Worm (Caenorhabditis elegans) whole organism, young adult: ENCODE measurements around the gene R166.3.

Experiments used
- F37B4.10 ChIP-seq: fragments of 200-800 bp; sonication (Bioruptor generic); IDR thresholded peaks from 2 replicates; pipeline ENCODE4 v1.3.6; 2022; ENCODE audit warnings: missing genetic modification characterization, missing compliant biosample characterization
- F55B11.4 ChIP-seq: sonication (generic microtip); optimal IDR thresholded peaks from 2 replicates; lab custom pipeline; 2016; ENCODE audit warnings: missing compliant biosample characterization, missing genetic modification characterization, borderline replicate concordance; ENCODE audit not compliant: insufficient read depth
- Y95B8A.8 ChIP-seq: fragments of 200-800 bp; sonication (Bioruptor generic); IDR thresholded peaks from 2 replicates; pipeline ENCODE4 v1.3.6; 2022; ENCODE audit warnings: missing genetic modification reagents, missing genetic modification characterization, missing compliant biosample characterization
- akir-1 ChIP-seq: fragments of 200-800 bp; sonication (Bioruptor generic); optimal IDR thresholded peaks from 2 replicates; lab custom pipeline; 2018; ENCODE audit warnings: mild to moderate bottlenecking, missing genetic modification characterization, moderate library complexity, missing compliant biosample characterization
- athp-1 ChIP-seq: sonication (generic microtip); optimal IDR thresholded peaks from 2 replicates; lab custom pipeline; 2017; ENCODE audit warnings: mild to moderate bottlenecking, missing genetic modification characterization, missing compliant biosample characterization
- attf-5 ChIP-seq: fragments of 200-800 bp; sonication (Bioruptor generic); optimal IDR thresholded peaks from 2 replicates; lab custom pipeline; 2018; ENCODE audit warnings: mild to moderate bottlenecking, missing genetic modification characterization, missing compliant biosample characterization
- attf-6 ChIP-seq: fragments of 200-800 bp; sonication (Bioruptor generic); IDR thresholded peaks from 2 replicates; pipeline ENCODE4 v1.3.6; 2022; ENCODE audit warnings: missing genetic modification reagents, missing genetic modification characterization, missing compliant biosample characterization
- bed-2 ChIP-seq: fragments of 200-800 bp; sonication (Bioruptor generic); IDR thresholded peaks from 2 replicates; pipeline ENCODE4 v1.3.6; 2022; ENCODE audit warnings: missing genetic modification reagents, missing genetic modification characterization, missing compliant biosample characterization
- cebp-1 ChIP-seq, 2 experiments: fragments of 200-800 bp in 1 of 2; sonication (Bioruptor generic) in 1 of 2; sonication (generic microtip) in 1 of 2; IDR thresholded peaks in 1 of 2; optimal IDR thresholded peaks in 1 of 2; 2 replicates each; pipeline versions ENCODE4 v1.3.6 to Lab custom; 2017 to 2022; ENCODE audit warnings: missing compliant biosample characterization in 2 of 2, missing genetic modification characterization in 2 of 2, mild to moderate bottlenecking in 1 of 2, missing genetic modification reagents in 1 of 2, moderate library complexity in 1 of 2
- cebp-2 ChIP-seq: fragments of 200-800 bp; sonication (Bioruptor generic); IDR thresholded peaks from 2 replicates; pipeline ENCODE4 v1.3.6; 2022; ENCODE audit warnings: missing genetic modification characterization, missing compliant biosample characterization
- ceh-40 ChIP-seq: fragments of 200-800 bp; sonication (Bioruptor generic); IDR thresholded peaks from 2 replicates; pipeline ENCODE4 v1.3.6; 2022; ENCODE audit warnings: missing genetic modification characterization, missing compliant biosample characterization
- ceh-58 ChIP-seq: fragments of 200-800 bp; sonication (Bioruptor generic); IDR thresholded peaks from 2 replicates; pipeline ENCODE4 v1.3.6; 2022; ENCODE audit warnings: missing genetic modification characterization, missing compliant biosample characterization
- ceh-79 ChIP-seq: sonication (generic microtip); optimal IDR thresholded peaks from 2 replicates; lab custom pipeline; 2017; ENCODE audit warnings: mild to moderate bottlenecking, missing genetic modification characterization, missing compliant biosample characterization
- ceh-91 ChIP-seq: fragments of 200-800 bp; sonication (Bioruptor generic); IDR thresholded peaks from 2 replicates; pipeline ENCODE4 v1.3.6; 2022; ENCODE audit warnings: missing genetic modification reagents, missing genetic modification characterization, missing compliant biosample characterization
- dpl-1 ChIP-seq: fragments of 150-350 bp; optimal IDR thresholded peaks from 2 replicates; lab custom pipeline; 2014; ENCODE audit warnings: missing biosample characterization, missing genetic modification reagents, missing genetic modification characterization
- egl-18 ChIP-seq: fragments of 200-800 bp; sonication (Bioruptor generic); IDR thresholded peaks from 2 replicates; pipeline ENCODE4 v1.3.6; 2022; ENCODE audit warnings: missing genetic modification reagents, missing genetic modification characterization, missing compliant biosample characterization
- lsl-1 ChIP-seq: fragments of 200-800 bp; sonication (Bioruptor generic); optimal IDR thresholded peaks from 2 replicates; lab custom pipeline; 2018; ENCODE audit warnings: mild to moderate bottlenecking, missing genetic modification characterization, moderate library complexity, missing compliant biosample characterization
- madf-3 ChIP-seq: fragments of 200-800 bp; sonication (Bioruptor generic); IDR thresholded peaks from 2 replicates; pipeline ENCODE4 v1.3.6; 2022; ENCODE audit warnings: missing genetic modification reagents, missing genetic modification characterization, missing compliant biosample characterization
- madf-8 ChIP-seq: fragments of 200-800 bp; sonication (Bioruptor generic); conservative IDR thresholded peaks from 2 replicates; pipeline ENCODE4 v1.3.6; 2022; ENCODE audit warnings: missing genetic modification reagents, missing genetic modification characterization, missing compliant biosample characterization
- nfya-2 ChIP-seq: fragments of 200-800 bp; sonication (Bioruptor generic); IDR thresholded peaks from 2 replicates; pipeline ENCODE4 v1.3.6; 2022; ENCODE audit warnings: missing genetic modification reagents, missing genetic modification characterization, missing compliant biosample characterization
- nhr-120 ChIP-seq: fragments of 200-800 bp; sonication (Bioruptor generic); IDR thresholded peaks from 2 replicates; pipeline ENCODE4 v1.3.6; 2022; ENCODE audit warnings: missing genetic modification characterization, missing compliant biosample characterization
- pbrm-1 ChIP-seq: fragments of 200-800 bp; sonication (Bioruptor generic); IDR thresholded peaks from 2 replicates; pipeline ENCODE4 v1.3.6; 2022; ENCODE audit warnings: missing genetic modification reagents, missing genetic modification characterization, missing compliant biosample characterization
- pha-4 ChIP-seq: fragments of 150-350 bp; sonication (generic microtip); optimal IDR thresholded peaks from 2 replicates; lab custom pipeline; 2014; ENCODE audit warnings: missing biosample characterization, missing genetic modification reagents, missing genetic modification characterization
- rcor-1 ChIP-seq: fragments of 200-800 bp; sonication (Bioruptor generic); IDR thresholded peaks from 2 replicates; pipeline ENCODE4 v1.3.6; 2022; ENCODE audit warnings: missing genetic modification reagents, missing genetic modification characterization, missing compliant biosample characterization
- snpc-3.4 ChIP-seq: sonication (generic microtip); optimal IDR thresholded peaks from 2 replicates; lab custom pipeline; 2017; ENCODE audit warnings: missing genetic modification characterization, mild to moderate bottlenecking, missing compliant biosample characterization, antibody characterized with exemption, moderate library complexity, missing genotype, missing genetic modification reagents
- snpc-4 ChIP-seq, 5 experiments: fragments of 150-350 bp in 1 of 5; sonication (generic microtip) in 4 of 5; optimal IDR thresholded peaks; 2 replicates each; lab custom pipeline; 2014 to 2018; ENCODE audit warnings: missing genetic modification characterization in 5 of 5, missing biosample characterization in 3 of 5, antibody characterized with exemption in 2 of 5, mild to moderate bottlenecking in 2 of 5, missing compliant biosample characterization in 2 of 5, missing genotype in 2 of 5, moderate library complexity in 2 of 5, missing genetic modification reagents in 1 of 5
- zim-3 ChIP-seq: sonication (generic microtip); optimal IDR thresholded peaks from 2 replicates; lab custom pipeline; 2017; ENCODE audit warnings: mild to moderate bottlenecking, missing genetic modification characterization, moderate library complexity, missing compliant biosample characterization
- ztf-22 ChIP-seq: fragments of 200-800 bp; sonication (Bioruptor generic); optimal IDR thresholded peaks from 2 replicates; lab custom pipeline; 2018; ENCODE audit warnings: mild to moderate bottlenecking, missing genetic modification characterization, moderate library complexity, missing compliant biosample characterization
- ztf-28 ChIP-seq: fragments of 200-800 bp; sonication (Bioruptor generic); IDR thresholded peaks from 2 replicates; pipeline ENCODE4 v1.3.6; 2022; ENCODE audit warnings: missing genetic modification reagents, missing genetic modification characterization, missing compliant biosample characterization

Gene R166.3

DNA sequence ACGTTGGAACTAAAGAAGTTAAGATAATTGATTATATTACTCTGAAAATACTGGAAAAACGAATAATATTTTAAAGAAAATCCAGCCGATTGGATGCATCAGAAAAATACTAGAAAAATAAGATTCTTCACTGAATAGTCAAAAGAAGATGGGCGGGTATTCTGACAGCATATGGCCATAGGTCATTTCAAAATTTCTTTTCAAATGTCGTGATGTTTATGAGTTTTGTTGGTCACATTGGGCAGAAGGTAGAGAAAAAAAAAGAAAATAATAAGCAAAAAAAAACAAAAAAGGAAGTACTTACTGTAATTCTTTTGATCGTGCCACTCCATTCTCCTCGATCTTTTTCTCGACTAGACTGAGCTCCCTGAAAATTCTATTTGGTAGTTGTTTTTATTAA lies 15.5 kb downstream of the R166.3 start, which contains the start of gene F59B10.5:
Gene F59B10.5 (minus strand): TSS at position 101 of the 400 bp plus-strand sequence.
- TF ChIP-seq snpc-4 (GFP tag; optimal IDR thresholded peaks at IDR 0.05; lab: Kevin White, UChicago) = no peak
- TF ChIP-seq snpc-4 (tag; optimal IDR thresholded peaks at IDR 0.05; lab: Kevin White, UChicago) = no peak
- TF ChIP-seq dpl-1 (GFP tag; lab: Kevin White, UChicago) = no peak
- TF ChIP-seq snpc-3.4 (tag; lab: Kevin White, UChicago) = no peak
- TF ChIP-seq Y95B8A.8 (GFP tag; lab: Robert Waterston, UW) = no peak
- no peak for TF ChIP-seq rcor-1 (GFP tag; lab: Robert Waterston, UW)
- no peak for TF ChIP-seq ceh-40 (GFP tag; lab: Robert Waterston, UW)
- TF ChIP-seq zim-3 (tag; lab: Kevin White, UChicago) = no peak
- TF ChIP-seq attf-5 (GFP tag; lab: Kevin White, UChicago) = no peak
- no peak for TF ChIP-seq ceh-58 (GFP tag; lab: Robert Waterston, UW)
- TF ChIP-seq pbrm-1 (GFP tag; lab: Robert Waterston, UW) = no peak
- TF ChIP-seq ztf-28 (GFP tag; lab: Robert Waterston, UW) = no peak
- TF ChIP-seq pha-4 (tag; lab: Kevin White, UChicago) = no peak
- no peak for TF ChIP-seq egl-18 (GFP tag; lab: Robert Waterston, UW)
- TF ChIP-seq madf-8 = no peak
- no peak for TF ChIP-seq F37B4.10
- TF ChIP-seq ztf-22 = no peak

ce11 chrII:10523031-10523430 lies 16.1 kb downstream of the R166.3 start:
- no peak for TF ChIP-seq Y95B8A.8 (GFP tag; lab: Robert Waterston, UW)

DNA sequence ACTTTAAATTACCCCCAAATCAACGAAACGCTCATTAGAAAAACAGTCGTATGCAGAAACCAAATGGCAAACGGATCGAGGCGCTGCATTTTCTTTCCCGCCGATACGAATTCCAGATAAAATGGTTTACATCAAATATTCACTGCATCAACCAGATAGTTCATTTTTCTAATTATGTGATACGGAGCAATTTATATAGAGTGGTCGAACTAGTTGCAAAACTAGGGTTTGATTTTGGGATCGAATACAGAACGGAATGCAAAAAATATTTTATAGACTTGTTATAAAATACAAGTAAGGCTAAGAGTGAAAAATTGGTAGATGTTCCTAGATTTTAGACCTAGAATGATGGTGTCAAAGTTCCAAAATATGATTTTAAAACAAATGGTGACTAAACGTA lies 19.3 kb downstream of the R166.3 start:
- no peak for TF ChIP-seq ceh-79 (tag; lab: Kevin White, UChicago)
- TF ChIP-seq attf-6 (GFP tag; lab: Robert Waterston, UW) = no peak
- no peak for TF ChIP-seq ceh-91 (GFP tag; lab: Robert Waterston, UW)
- no peak for TF ChIP-seq bed-2 (GFP tag; lab: Robert Waterston, UW)
- TF ChIP-seq lsl-1 (GFP tag; lab: Kevin White, UChicago) = no peak
- no peak for TF ChIP-seq F55B11.4 (tag; lab: Kevin White, UChicago)

- TF ChIP-seq F55B11.4 (tag; lab: Kevin White, UChicago) (no peak), nfya-2 (no peak)
Measured at ce11 chrII:10519017-10519416, 20.1 kb downstream of the R166.3 start, which contains the start of gene F59B10.4. Gene F59B10.4, minus strand, starts transcription at chrII:10519117.

- TF ChIP-seq madf-3 (GFP tag; lab: Robert Waterston, UW) (0 out of 2 replicates have a peak, but pooled peaks have one; percentile 45), akir-1 (GFP tag; lab: Kevin White, UChicago) (no peak)
Measured at ce11 chrII:10516375-10516774, 22.8 kb downstream of the R166.3 start.

DNA sequence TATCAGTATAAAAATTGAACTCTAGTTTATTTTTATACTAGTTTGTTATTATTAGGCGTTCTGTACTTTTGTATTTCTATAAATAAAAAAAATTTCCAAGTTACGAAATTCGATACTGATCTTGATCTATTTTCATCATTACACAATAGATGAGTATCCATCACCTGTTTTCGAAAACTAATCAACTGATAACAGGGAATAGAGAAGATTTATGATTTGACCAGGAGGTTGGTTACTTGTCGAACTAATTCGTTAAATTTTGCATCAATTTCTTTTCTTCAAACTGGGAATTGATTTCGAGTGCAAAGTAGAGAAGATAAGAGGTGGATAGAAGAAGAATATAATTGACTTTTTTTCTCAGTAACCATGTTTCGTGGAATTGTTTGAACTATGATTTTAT lies 23.7 kb downstream of the R166.3 start:
- TF ChIP-seq cebp-2 (GFP tag; lab: Robert Waterston, UW) (no peak), athp-1 (tag; lab: Kevin White, UChicago) (no peak), nhr-120 (no peak), cebp-1 (GFP tag; IDR thresholded peaks at IDR 0.05; lab: Robert Waterston, UW) (no peak), cebp-1 (tag; optimal IDR thresholded peaks at IDR 0.05; lab: Kevin White, UChicago) (peak; percentile 15)
